Worm (Caenorhabditis elegans) whole organism, L4 larva: ENCODE measurements around the gene kap-1.

Source experiments
- F10B5.3 ChIP-seq: sonication (generic microtip); optimal IDR thresholded peaks from 2 replicates; lab custom pipeline; 2016; ENCODE audit warnings: mild to moderate bottlenecking, missing genetic modification characterization, missing compliant biosample characterization
- F26F4.8 ChIP-seq: fragments of 200-800 bp; sonication (Bioruptor generic); conservative IDR thresholded peaks from 2 replicates; pipeline ENCODE4 v1.3.6; 2022; ENCODE audit warnings: missing genetic modification characterization, missing compliant biosample characterization
- F37D6.2 ChIP-seq: sonication (generic microtip); optimal IDR thresholded peaks from 2 replicates; lab custom pipeline; 2016; ENCODE audit warnings: mild to moderate bottlenecking, missing genetic modification characterization, missing compliant biosample characterization
- F44E2.7 ChIP-seq: fragments of 200-800 bp; sonication (Bioruptor generic); IDR thresholded peaks from 2 replicates; pipeline ENCODE4 v2.1.2; 2022; ENCODE audit warnings: missing genetic modification characterization, missing compliant biosample characterization
- T20F7.1 ChIP-seq: fragments of 200-800 bp; sonication (Bioruptor generic); optimal IDR thresholded peaks from 2 replicates; lab custom pipeline; 2018; ENCODE audit warnings: mild to moderate bottlenecking, missing genetic modification characterization, missing compliant biosample characterization
- T26A8.4 ChIP-seq: fragments of 200-800 bp; sonication (Bioruptor generic); IDR thresholded peaks from 2 replicates; pipeline ENCODE4 v1.3.6; 2022; ENCODE audit warnings: missing genetic modification characterization, missing compliant biosample characterization
- ZK337.2 ChIP-seq: fragments of 200-800 bp; sonication (Bioruptor generic); IDR thresholded peaks from 2 replicates; pipeline ENCODE4 v1.3.6; 2022; ENCODE audit warnings: missing genetic modification reagents, missing genetic modification characterization, missing compliant biosample characterization
- ama-1 ChIP-seq: fragments of 150-350 bp; optimal IDR thresholded peaks from 2 replicates; lab custom pipeline; 2014; ENCODE audit warnings: inconsistent platforms, mixed read lengths
- attf-4 ChIP-seq: sonication (generic microtip); optimal IDR thresholded peaks from 3 replicates; lab custom pipeline; 2017; ENCODE audit warnings: missing biosample characterization, missing genetic modification characterization
- ceh-20 ChIP-seq: fragments of 200-800 bp; sonication (Bioruptor generic); IDR thresholded peaks from 2 replicates; pipeline ENCODE4 v1.3.6; 2022; ENCODE audit warnings: missing genetic modification reagents, missing genetic modification characterization, missing compliant biosample characterization
- ces-1 ChIP-seq: fragments of 150-350 bp; sonication (generic microtip); optimal IDR thresholded peaks from 4 replicates; lab custom pipeline; 2014; ENCODE audit warnings: missing biosample characterization, missing genetic modification reagents, missing genetic modification characterization
- daf-16 ChIP-seq, 3 experiments: sonication (generic microtip); optimal IDR thresholded peaks; 2 replicates each; lab custom pipeline; 2016 to 2017; ENCODE audit warnings: missing genetic modification characterization in 3 of 3, missing genetic modification reagents in 3 of 3, mild to moderate bottlenecking in 2 of 3, missing compliant biosample characterization in 2 of 3, missing biosample characterization in 1 of 3, moderate library complexity in 1 of 3
- daf-19 ChIP-seq: fragments of 200-800 bp; sonication (Bioruptor generic); conservative IDR thresholded peaks from 2 replicates; pipeline ENCODE4 v1.3.6; 2022; ENCODE audit warnings: missing genetic modification characterization, missing compliant biosample characterization
- dmd-6 ChIP-seq: fragments of 200-800 bp; sonication (Bioruptor generic); IDR thresholded peaks from 2 replicates; pipeline ENCODE4 v1.3.6; 2022; ENCODE audit warnings: missing genetic modification reagents, missing genetic modification characterization, missing compliant biosample characterization
- dmd-8 ChIP-seq: fragments of 200-800 bp; sonication (Bioruptor generic); IDR thresholded peaks from 2 replicates; pipeline ENCODE4 v1.3.6; 2022; ENCODE audit warnings: missing genetic modification characterization, missing compliant biosample characterization
- dmd-9 ChIP-seq: fragments of 200-800 bp; sonication (Bioruptor generic); IDR thresholded peaks from 2 replicates; pipeline ENCODE4 v1.3.6; 2022; ENCODE audit warnings: missing genetic modification reagents, missing genetic modification characterization, missing compliant biosample characterization
- dve-1 ChIP-seq: sonication (generic microtip); optimal IDR thresholded peaks from 2 replicates; lab custom pipeline; 2017; ENCODE audit warnings: antibody characterized with exemption, mild to moderate bottlenecking, missing genetic modification characterization, missing compliant biosample characterization; ENCODE audit not compliant: insufficient read depth
- gei-8 ChIP-seq: fragments of 200-800 bp; sonication (Bioruptor generic); optimal IDR thresholded peaks from 2 replicates; lab custom pipeline; 2018; ENCODE audit warnings: mild to moderate bottlenecking, missing genetic modification characterization, missing compliant biosample characterization
- hlh-11 ChIP-seq: fragments of 200-800 bp; sonication (Bioruptor generic); optimal IDR thresholded peaks from 2 replicates; lab custom pipeline; 2018; ENCODE audit warnings: mild to moderate bottlenecking, missing genetic modification characterization, missing compliant biosample characterization
- hlh-30 ChIP-seq: sonication (generic microtip); optimal IDR thresholded peaks from 2 replicates; lab custom pipeline; 2017; ENCODE audit warnings: antibody characterized with exemption, mild to moderate bottlenecking, missing genetic modification characterization, missing compliant biosample characterization; ENCODE audit not compliant: insufficient read depth
- hmg-1.1 ChIP-seq: fragments of 200-800 bp; sonication (Bioruptor generic); IDR thresholded peaks from 2 replicates; pipeline ENCODE4 v1.3.6; 2022; ENCODE audit warnings: missing genetic modification reagents, missing genetic modification characterization, missing compliant biosample characterization
- jun-1 ChIP-seq: fragments of 150-350 bp; optimal IDR thresholded peaks from 2 replicates; lab custom pipeline; 2014; ENCODE audit warnings: missing biosample characterization, missing genetic modification reagents, missing genetic modification characterization
- lim-7 ChIP-seq: fragments of 200-800 bp; sonication (Bioruptor generic); IDR thresholded peaks from 2 replicates; pipeline ENCODE4 v1.3.6; 2022; ENCODE audit warnings: missing genetic modification characterization, missing compliant biosample characterization
- lin-1 ChIP-seq: fragments of 200-800 bp; sonication (Bioruptor generic); IDR thresholded peaks from 2 replicates; pipeline ENCODE4 v1.3.6; 2022; ENCODE audit warnings: missing genetic modification reagents, missing genetic modification characterization, missing compliant biosample characterization
- lin-13 ChIP-seq: fragments of 150-350 bp; optimal IDR thresholded peaks from 2 replicates; lab custom pipeline; 2014; ENCODE audit warnings: missing biosample characterization, missing genetic modification reagents, missing genetic modification characterization
- lin-39 ChIP-seq: fragments of 150-350 bp; optimal IDR thresholded peaks from 2 replicates; lab custom pipeline; 2014; ENCODE audit warnings: missing biosample characterization, missing genetic modification reagents, missing genetic modification characterization
- lsy-2 ChIP-seq, 2 experiments: fragments of 150-350 bp in 1 of 2; sonication (generic microtip) in 1 of 2; optimal IDR thresholded peaks; 2 replicates each; lab custom pipeline; 2014 to 2017; ENCODE audit warnings: missing biosample characterization in 2 of 2, missing genetic modification characterization in 2 of 2
- madf-5 ChIP-seq, 2 experiments: fragments of 200-800 bp; sonication (Bioruptor generic); IDR thresholded peaks; 2 replicates each; pipeline ENCODE4 v1.3.6; 2022; ENCODE audit warnings: missing compliant biosample characterization in 2 of 2, missing genetic modification characterization in 2 of 2
- madf-9 ChIP-seq: fragments of 200-800 bp; sonication (Bioruptor generic); conservative IDR thresholded peaks from 2 replicates; pipeline ENCODE4 v1.3.6; 2022; ENCODE audit warnings: missing genetic modification reagents, missing genetic modification characterization, missing compliant biosample characterization
- mdl-1 ChIP-seq, 2 experiments: fragments of 150-350 bp in 1 of 2; sonication (generic microtip) in 1 of 2; optimal IDR thresholded peaks; 2 replicates each; lab custom pipeline; 2014 to 2017; ENCODE audit warnings: missing biosample characterization in 2 of 2, missing genetic modification characterization in 2 of 2
- mep-1 ChIP-seq: fragments of 150-350 bp; sonication (generic microtip); optimal IDR thresholded peaks from 3 replicates; lab custom pipeline; 2014; ENCODE audit warnings: missing biosample characterization, missing genetic modification characterization
- mes-2 ChIP-seq: sonication (generic microtip); optimal IDR thresholded peaks from 2 replicates; lab custom pipeline; 2016; ENCODE audit warnings: missing genotype, mild to moderate bottlenecking, missing genetic modification characterization, missing compliant biosample characterization; ENCODE audit not compliant: poor library complexity, severe bottlenecking
- mxl-3 ChIP-seq: fragments of 200-800 bp; sonication (Bioruptor generic); optimal IDR thresholded peaks from 2 replicates; lab custom pipeline; 2018; ENCODE audit warnings: mild to moderate bottlenecking, missing genetic modification characterization, missing compliant biosample characterization
- nhr-11 ChIP-seq: fragments of 150-350 bp; optimal IDR thresholded peaks from 2 replicates; lab custom pipeline; 2014; ENCODE audit warnings: missing biosample characterization, missing genetic modification characterization
- nhr-237 ChIP-seq: sonication (generic microtip); optimal IDR thresholded peaks from 2 replicates; lab custom pipeline; 2017; ENCODE audit warnings: missing biosample characterization, missing genetic modification characterization
- nhr-28 ChIP-seq: fragments of 150-350 bp; optimal IDR thresholded peaks from 2 replicates; lab custom pipeline; 2014; ENCODE audit warnings: missing biosample characterization, missing genetic modification characterization
- nhr-48 ChIP-seq: sonication (generic microtip); optimal IDR thresholded peaks from 2 replicates; lab custom pipeline; 2016; ENCODE audit warnings: mild to moderate bottlenecking, missing genetic modification characterization, missing compliant biosample characterization
- nhr-77 ChIP-seq: fragments of 150-350 bp; optimal IDR thresholded peaks from 2 replicates; lab custom pipeline; 2014; ENCODE audit warnings: missing biosample characterization, missing genetic modification characterization
- php-3 ChIP-seq: fragments of 200-800 bp; sonication (Bioruptor generic); IDR thresholded peaks from 2 replicates; pipeline ENCODE4 v1.3.6; 2022; ENCODE audit warnings: missing genetic modification reagents, missing genetic modification characterization, missing compliant biosample characterization
- pqm-1 ChIP-seq: sonication (generic microtip); optimal IDR thresholded peaks from 2 replicates; lab custom pipeline; 2017; ENCODE audit warnings: missing biosample characterization, missing genetic modification characterization
- rbr-2 ChIP-seq: sonication (generic microtip); optimal IDR thresholded peaks from 2 replicates; lab custom pipeline; 2016; ENCODE audit warnings: missing genotype, missing genetic modification characterization, missing compliant biosample characterization
- saeg-2 ChIP-seq: fragments of 200-800 bp; sonication (Bioruptor generic); IDR thresholded peaks from 2 replicates; pipeline ENCODE4 v1.3.6; 2022; ENCODE audit warnings: missing genetic modification reagents, missing genetic modification characterization, missing compliant biosample characterization
- unc-62 ChIP-seq, 3 experiments: fragments of 150-350 bp in 1 of 3; sonication (generic microtip); optimal IDR thresholded peaks in 2 of 3; peaks in 1 of 3; 1 replicate in 1 of 3; 2 replicates in 2 of 3; lab custom pipeline; 2014 to 2017; ENCODE audit warnings: missing biosample characterization in 3 of 3, missing genetic modification characterization in 3 of 3, missing genetic modification reagents in 3 of 3, missing genotype in 1 of 3
- vab-7 ChIP-seq: fragments of 200-800 bp; sonication (Bioruptor generic); IDR thresholded peaks from 2 replicates; pipeline ENCODE4 v1.3.6; 2022; ENCODE audit warnings: missing genetic modification reagents, missing genetic modification characterization, missing compliant biosample characterization
- zag-1 ChIP-seq: fragments of 150-350 bp; optimal IDR thresholded peaks from 2 replicates; lab custom pipeline; 2014; ENCODE audit warnings: missing biosample characterization, missing genetic modification characterization
- zip-11 ChIP-seq: fragments of 200-800 bp; sonication (Bioruptor generic); IDR thresholded peaks from 2 replicates; pipeline ENCODE4 v1.3.6; 2022; ENCODE audit warnings: missing genetic modification characterization, missing compliant biosample characterization
- ztf-7 ChIP-seq: fragments of 150-350 bp; optimal IDR thresholded peaks from 2 replicates; lab custom pipeline; 2014; ENCODE audit warnings: missing biosample characterization, missing genetic modification characterization

The kap-1 gene

DNA sequence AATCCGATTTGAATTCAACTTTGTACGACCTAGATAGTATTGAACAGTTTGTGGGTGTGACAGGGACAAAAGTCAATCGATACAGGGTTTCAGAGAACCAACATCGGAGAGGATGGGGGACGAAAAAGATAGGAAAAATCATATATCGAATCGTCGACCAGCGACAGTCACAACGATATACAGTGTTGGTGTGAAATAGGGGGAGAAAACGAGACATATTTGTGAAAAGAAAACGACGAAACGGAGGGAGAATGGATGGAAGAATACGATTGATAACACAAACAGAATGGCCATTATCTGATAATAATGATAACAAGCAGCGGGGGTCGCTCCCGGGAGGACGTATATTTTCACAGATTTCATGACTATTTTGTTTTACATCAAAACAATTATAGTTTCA, 36.8 kb downstream of the kap-1 start:
- TF ChIP-seq mdl-1 (tag; optimal IDR thresholded peaks at IDR 0.05; lab: Kevin White, UChicago) (peak in 1 of 2 experiments; percentile 32), gei-8 (no peak), mep-1 (tag; lab: Kevin White, UChicago) (peak; percentile 12), dve-1 (peak; percentile 35), unc-62 (GFP tag; optimal IDR thresholded peaks at IDR 0.05 in 1 of 2; lab: Kevin White, UChicago) (peak in 1 of 2 experiments; percentile 96), unc-62 (tag; optimal IDR thresholded peaks at IDR 0.05; lab: Kevin White, UChicago) (no peak), zip-11 (GFP tag; lab: Robert Waterston, UW) (no peak), madf-9 (GFP tag; lab: Robert Waterston, UW) (no peak), hlh-11 (tag; lab: Kevin White, UChicago) (peak; percentile 76), F26F4.8 (GFP tag; lab: Robert Waterston, UW) (no peak), attf-4 (no peak), php-3 (GFP tag; lab: Robert Waterston, UW) (peak; percentile 22; the same call in 1 of the 2 replicates), ces-1 (GFP tag; lab: Kevin White, UChicago) (no peak), ama-1 (lab: Kevin White, UChicago) (peak; percentile 3), hlh-30 (tag; lab: Kevin White, UChicago) (peak; percentile 13), pqm-1 (tag; lab: Kevin White, UChicago) (peak; percentile 80), vab-7 (GFP tag; lab: Robert Waterston, UW) (0 out of 2 replicates have a peak, but pooled peaks have one; percentile 20), mxl-3 (GFP tag; lab: Kevin White, UChicago) (peak; percentile 71), nhr-28 (peak; percentile 83), lin-1 (GFP tag; lab: Robert Waterston, UW) (0 out of 2 replicates have a peak, but pooled peaks have one; percentile 38), dmd-6 (GFP tag; lab: Robert Waterston, UW) (peak; percentile 36; the same call in 1 of the 2 replicates), ztf-7 (tag; lab: Kevin White, UChicago) (peak; percentile 26), daf-16 (GFP tag; optimal IDR thresholded peaks at IDR 0.05; lab: Kevin White, UChicago) (no peak), daf-16 (tag; optimal IDR thresholded peaks at IDR 0.05; lab: Kevin White, UChicago) (peak; percentile 71), nhr-48 (peak; percentile 21), mes-2 (peak; percentile 27), T26A8.4 (peak; percentile 21)

DNA sequence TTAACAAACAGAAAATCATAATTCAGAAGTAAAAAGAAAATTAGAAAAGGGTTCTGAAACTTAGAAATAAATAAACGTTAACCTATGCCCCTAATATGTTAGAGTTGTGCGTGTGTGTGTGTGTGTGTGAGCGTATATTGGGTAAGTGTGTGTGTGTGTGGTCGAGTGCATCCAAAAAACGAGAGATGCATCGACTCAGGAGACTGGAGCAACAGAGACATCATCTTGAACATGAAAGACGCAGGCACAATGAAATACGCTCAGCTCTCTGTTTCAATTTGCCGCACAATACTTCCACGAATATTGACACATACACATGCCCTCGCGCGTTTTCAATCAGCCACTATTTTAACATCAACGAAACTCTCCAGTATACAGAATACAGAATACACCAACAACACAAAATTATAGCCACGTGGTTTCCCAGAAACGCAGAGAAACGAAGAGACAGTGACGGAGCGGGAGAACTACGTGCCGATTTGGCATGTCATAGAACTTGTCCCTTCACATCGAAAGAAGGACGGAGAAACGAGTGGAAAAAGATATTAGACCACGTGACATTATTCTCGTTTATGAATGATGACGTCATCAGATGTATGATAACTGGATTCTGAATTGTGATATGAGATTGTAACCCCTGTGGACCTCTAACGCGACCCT, 37.6 kb downstream of the kap-1 start:
- TF ChIP-seq nhr-237 (no peak), saeg-2 (peak; percentile 44; the same call in 1 of the 2 replicates), pqm-1 (tag; lab: Kevin White, UChicago) (peak; percentile 17), F44E2.7 (GFP tag; lab: Robert Waterston, UW) (no peak), T20F7.1 (GFP tag; lab: Kevin White, UChicago) (peak; percentile 65), dmd-8 (GFP tag; lab: Robert Waterston, UW) (no peak), hmg-1.1 (peak; percentile 35; the same call in 1 of the 2 replicates), daf-19 (GFP tag; lab: Robert Waterston, UW) (no peak), php-3 (GFP tag; lab: Robert Waterston, UW) (0 out of 2 replicates have a peak, but pooled peaks have one; percentile 30), nhr-28 (peak; percentile 98), zag-1 (tag; lab: Kevin White, UChicago) (no peak), nhr-77 (tag; lab: Kevin White, UChicago) (peak; percentile 2), F10B5.3 (tag; lab: Kevin White, UChicago) (no peak), lsy-2 (tag; optimal IDR thresholded peaks at IDR 0.05; lab: Kevin White, UChicago) (peak in 1 of 2 experiments; percentile 81), lim-7 (GFP tag; lab: Robert Waterston, UW) (no peak), ZK337.2 (GFP tag; lab: Robert Waterston, UW) (no peak), madf-5 (GFP tag; IDR thresholded peaks at IDR 0.05; lab: Robert Waterston, UW) (no peak), dmd-9 (no peak), nhr-11 (tag; lab: Kevin White, UChicago) (peak; percentile 86), lin-13 (GFP tag; lab: Kevin White, UChicago) (peak; percentile 12), jun-1 (tag; lab: Kevin White, UChicago) (no peak), lin-39 (no peak), dmd-6 (GFP tag; lab: Robert Waterston, UW) (peak; percentile 86), madf-9 (GFP tag; lab: Robert Waterston, UW) (no peak), rbr-2 (tag; lab: Kevin White, UChicago) (peak; percentile 55), ceh-20 (GFP tag; lab: Robert Waterston, UW) (no peak), F37D6.2 (tag; lab: Kevin White, UChicago) (no peak), mes-2 (peak; percentile 46)
